Worm (Caenorhabditis elegans) whole organism, late embryonic: ENCODE data around the gene ilkp-1.

Source experiments
- F13H6.1 ChIP-seq: sonication (generic microtip); optimal IDR thresholded peaks from 2 replicates; lab custom pipeline; 2016; ENCODE audit warnings: missing genetic modification characterization, missing compliant biosample characterization
- ama-1 ChIP-seq: fragments of 150-350 bp; optimal IDR thresholded peaks from 2 replicates; lab custom pipeline; 2014
- ceh-22 ChIP-seq: sonication (generic microtip); optimal IDR thresholded peaks from 2 replicates; lab custom pipeline; 2017; ENCODE audit warnings: missing biosample characterization, missing genetic modification characterization
- ceh-30 ChIP-seq: fragments of 150-350 bp; optimal IDR thresholded peaks from 2 replicates; lab custom pipeline; 2014; ENCODE audit warnings: missing biosample characterization, missing genetic modification characterization
- dve-1 ChIP-seq: sonication (generic microtip); optimal IDR thresholded peaks from 2 replicates; lab custom pipeline; 2017; ENCODE audit warnings: antibody characterized with exemption, mild to moderate bottlenecking, missing genetic modification characterization, missing compliant biosample characterization
- nfya-1 ChIP-seq: sonication (generic microtip); optimal IDR thresholded peaks from 2 replicates; lab custom pipeline; 2017; ENCODE audit warnings: missing genetic modification characterization, mild to moderate bottlenecking, missing compliant biosample characterization, antibody characterized with exemption, moderate library complexity
- pax-1 ChIP-seq: fragments of 150-350 bp; optimal IDR thresholded peaks from 2 replicates; lab custom pipeline; 2014; ENCODE audit warnings: missing biosample characterization, missing genetic modification characterization
- pqm-1 ChIP-seq: sonication (generic microtip); optimal IDR thresholded peaks from 2 replicates; lab custom pipeline; 2016; ENCODE audit warnings: missing genetic modification characterization, missing compliant biosample characterization
- rnt-1 ChIP-seq: sonication (generic microtip); optimal IDR thresholded peaks from 2 replicates; lab custom pipeline; 2016; ENCODE audit warnings: missing genetic modification characterization, missing compliant biosample characterization

DNA sequence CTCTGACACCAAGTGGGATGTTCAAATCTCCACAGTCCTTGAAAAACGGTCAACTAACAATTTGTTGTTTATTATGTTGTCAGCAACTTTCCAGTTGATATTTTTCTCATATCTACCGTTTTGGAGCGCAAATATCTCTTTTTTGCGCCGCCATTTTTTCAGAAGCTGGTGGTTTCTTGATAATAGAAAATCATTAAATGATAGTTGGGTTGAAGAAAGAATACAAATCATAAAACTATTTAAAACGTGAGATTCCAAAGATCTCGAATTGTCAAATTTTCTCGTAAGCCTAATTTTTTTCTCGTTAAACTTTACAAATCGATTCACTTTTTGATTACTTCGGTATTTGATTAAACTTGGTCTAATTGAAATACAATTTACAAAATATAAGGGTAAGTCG, 42.4 kb downstream of the ilkp-1 start, which contains the start of gene rpl-42:
- no peak for TF ChIP-seq F13H6.1
- TF ChIP-seq pqm-1 (tag; lab: Kevin White, UChicago) = no peak
- TF ChIP-seq ama-1 (lab: Kevin White, UChicago) = no peak
- no peak for TF ChIP-seq rnt-1
- no peak for TF ChIP-seq ceh-30 (tag; lab: Kevin White, UChicago)
- no peak for TF ChIP-seq pax-1 (tag; lab: Kevin White, UChicago)
- no peak for TF ChIP-seq ceh-22 (tag; lab: Kevin White, UChicago)
- no peak for TF ChIP-seq dve-1
- TF ChIP-seq nfya-1 (tag; lab: Kevin White, UChicago) = no peak
